Worm (Caenorhabditis elegans) whole organism, late embryonic: ENCODE results near the gene B0554.2.

Experiments used
- F13H6.1 ChIP-seq: sonication (generic microtip); optimal IDR thresholded peaks from 2 replicates; lab custom pipeline; 2016; ENCODE audit warnings: missing genetic modification characterization, missing compliant biosample characterization
- ahr-1 ChIP-seq: sonication (generic microtip); optimal IDR thresholded peaks from 2 replicates; lab custom pipeline; 2016; ENCODE audit warnings: missing genetic modification characterization, missing compliant biosample characterization
- ama-1 ChIP-seq: fragments of 150-350 bp; optimal IDR thresholded peaks from 2 replicates; lab custom pipeline; 2014
- ceh-9 ChIP-seq: sonication (generic microtip); optimal IDR thresholded peaks from 2 replicates; lab custom pipeline; 2016; ENCODE audit warnings: mild to moderate bottlenecking, missing genetic modification characterization, inconsistent platforms, missing compliant biosample characterization
- dmd-4 ChIP-seq: sonication (generic microtip); optimal IDR thresholded peaks from 2 replicates; lab custom pipeline; 2016; ENCODE audit warnings: borderline replicate concordance, missing genetic modification characterization, missing compliant biosample characterization
- elt-2 ChIP-seq: sonication (generic microtip); optimal IDR thresholded peaks from 2 replicates; lab custom pipeline; 2016; ENCODE audit warnings: missing genetic modification reagents, missing genetic modification characterization, missing compliant biosample characterization
- lim-6 ChIP-seq: sonication (generic microtip); optimal IDR thresholded peaks from 2 replicates; lab custom pipeline; 2016; ENCODE audit warnings: missing genetic modification characterization, missing compliant biosample characterization
- syd-9 ChIP-seq: sonication (generic microtip); optimal IDR thresholded peaks from 2 replicates; lab custom pipeline; 2016; ENCODE audit warnings: mild to moderate bottlenecking, missing genetic modification characterization, moderate library complexity, missing compliant biosample characterization
- tbx-2 ChIP-seq: sonication (generic microtip); optimal IDR thresholded peaks from 2 replicates; lab custom pipeline; 2016; ENCODE audit warnings: missing genetic modification characterization, missing compliant biosample characterization

DNA sequence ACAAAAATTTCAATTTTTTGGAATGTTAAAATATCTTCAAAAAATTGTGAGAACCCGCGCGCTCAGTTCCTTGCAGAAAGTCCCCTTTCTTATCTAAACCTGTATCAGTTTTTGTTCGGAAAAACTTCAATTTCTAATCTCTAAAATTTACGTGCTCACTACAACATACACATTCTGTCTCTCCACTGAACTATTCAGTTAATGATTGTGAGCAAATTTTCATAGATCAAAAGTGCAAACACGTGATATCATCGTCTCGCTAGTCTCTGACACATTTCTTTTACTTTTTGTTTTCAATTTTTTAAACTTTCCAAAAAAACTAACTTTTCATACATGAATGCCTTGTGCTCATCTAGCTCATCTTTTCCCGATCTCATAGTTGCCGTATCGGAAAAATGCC is 25.5 kb downstream of the B0554.2 start, which contains the start of gene nhr-203:
- no peak for TF ChIP-seq ahr-1 (tag; lab: Kevin White, UChicago)
- no peak for TF ChIP-seq lim-6 (tag; lab: Kevin White, UChicago)
- TF ChIP-seq ceh-9, result no peak
- no peak for TF ChIP-seq tbx-2 (tag; lab: Kevin White, UChicago)
- TF ChIP-seq dmd-4 (tag; lab: Kevin White, UChicago), result no peak
- no peak for TF ChIP-seq syd-9
- no peak for TF ChIP-seq F13H6.1 (tag; lab: Kevin White, UChicago)
- peak; percentile 26 for TF ChIP-seq elt-2 (tag; lab: Kevin White, UChicago)
- TF ChIP-seq ama-1, result no peak
